Fruit fly (Drosophila melanogaster) S2 (cell line): ENCODE data around the gene CG6749.

Experiments used
- CG8478 ChIP-seq: fragments of >200 bp; optimal IDR thresholded peaks from 2 replicates; lab custom pipeline; 2018
- CTCF ChIP-seq, 2 experiments: fragments of >200 bp; optimal IDR thresholded peaks; 2 replicates each; lab custom pipeline; 2018

DNA sequence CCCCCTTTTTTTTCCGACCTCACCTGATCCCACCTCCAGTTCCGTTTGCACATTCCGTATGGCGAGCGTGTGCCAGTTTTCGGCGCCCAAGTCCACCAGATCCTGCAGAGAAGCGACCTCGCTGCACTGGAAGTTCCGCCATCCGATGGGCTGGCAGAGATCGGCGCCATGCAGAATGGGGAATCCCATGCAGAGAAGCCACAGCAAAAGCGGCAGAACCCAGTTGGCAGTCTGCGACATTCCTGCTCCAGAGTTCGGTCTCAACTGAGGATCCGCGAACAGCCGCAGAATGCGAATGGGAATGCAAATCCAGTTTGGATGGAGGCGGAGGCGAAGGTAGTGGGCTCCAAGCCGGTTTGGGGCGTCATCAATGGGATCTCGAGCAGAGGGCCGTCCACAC, at the start of gene CG6749:
- no peak for TF ChIP-seq CTCF (optimal IDR thresholded peaks at IDR 0.05; lab: Kevin White, UChicago)
- no peak for TF ChIP-seq CG8478
